Fruit fly (Drosophila melanogaster): Measurements from ENCODE around the gene AIF.

Gene AIF

dm6 chr2L:2164520-2165237 lies 13.1 kb downstream of the AIF start (continued):
- TF ChIP-seq CG10669 (GFP tag; optimal IDR thresholded peaks at IDR 0.05), result peak; percentile 97
- no peak for TF ChIP-seq dac (GFP tag; optimal IDR thresholded peaks at IDR 0.05)
- peak; percentile 91 for TF ChIP-seq CG34406 (GFP tag; optimal IDR thresholded peaks at IDR 0.05)
- TF ChIP-seq svp (GFP tag), result peak; percentile 97
- TF ChIP-seq fd59A (GFP tag; optimal IDR thresholded peaks at IDR 0.05), result peak; percentile 90
- peak; percentile 87 for TF ChIP-seq vri (GFP tag; optimal IDR thresholded peaks at IDR 0.05)
- TF ChIP-seq CG11294 (GFP tag; IDR thresholded peaks at IDR 0.05), result peak; percentile 35; the same call in 1 of the 2 replicates
- peak; percentile 90 for TF ChIP-seq CG9139 (GFP tag; optimal IDR thresholded peaks at IDR 0.05)
- peak; percentile 83 for TF ChIP-seq Eip93F (GFP tag; optimal IDR thresholded peaks at IDR 0.05)
- peak; percentile 90 for TF ChIP-seq CG8632 (GFP tag; optimal IDR thresholded peaks at IDR 0.05)
- peak; percentile 87 for TF ChIP-seq CG6854 (GFP tag; optimal IDR thresholded peaks at IDR 0.05)
- peak; percentile 93 for TF ChIP-seq Met (GFP tag; optimal IDR thresholded peaks at IDR 0.05)
- peak; percentile 94 for TF ChIP-seq Sox102F (GFP tag; optimal IDR thresholded peaks at IDR 0.05)
- TF ChIP-seq CG1621 (tag; optimal IDR thresholded peaks at IDR 0.05), result peak; percentile 95
- peak; percentile 86 for TF ChIP-seq Ets21C (GFP tag; optimal IDR thresholded peaks at IDR 0.05)
- peak; percentile 97 for TF ChIP-seq CG3032 (tag; optimal IDR thresholded peaks at IDR 0.05)
- peak; percentile 90 for TF ChIP-seq CG8319 (GFP tag; optimal IDR thresholded peaks at IDR 0.05)
- TF ChIP-seq Eip75B (GFP tag; optimal IDR thresholded peaks at IDR 0.05), result peak; percentile 96
- peak; percentile 96 for TF ChIP-seq Ets96B (tag; optimal IDR thresholded peaks at IDR 0.05)
- TF ChIP-seq dsx (GFP tag; optimal IDR thresholded peaks at IDR 0.05; ENCODE audit: poor library complexity, severe bottlenecking), result peak; percentile 93
- peak; percentile 85 for TF ChIP-seq net (GFP tag; optimal IDR thresholded peaks at IDR 0.05)
- peak; percentile 95 for TF ChIP-seq Smox (GFP tag; optimal IDR thresholded peaks at IDR 0.05)
- peak; percentile 61 to 91 for TF ChIP-seq salr (GFP tag; optimal IDR thresholded peaks at IDR 0.05)
- TF ChIP-seq fd85E (GFP tag; optimal IDR thresholded peaks at IDR 0.05), result peak; percentile 71
- peak; percentile 96 for TF ChIP-seq topi (GFP tag; optimal IDR thresholded peaks at IDR 0.05)

- TF ChIP-seq CG6808 (GFP tag; optimal IDR thresholded peaks at IDR 0.05) (no peak), OdsH (GFP tag; optimal IDR thresholded peaks at IDR 0.05) (no peak), Hr38 (GFP tag; optimal IDR thresholded peaks at IDR 0.05) (no peak), CG31627 (GFP tag; optimal IDR thresholded peaks at IDR 0.05) (no peak), Smox (GFP tag; optimal IDR thresholded peaks at IDR 0.05) (no peak), Hr4 (GFP tag; optimal IDR thresholded peaks at IDR 0.05) (no peak), CG15336 (GFP tag; IDR thresholded peaks at IDR 0.05) (no peak), pdm3 (GFP tag; optimal IDR thresholded peaks at IDR 0.05) (no peak), CG11762 (GFP tag; optimal IDR thresholded peaks at IDR 0.05; ENCODE audit: insufficient read depth) (no peak), CG8119 (GFP tag; IDR thresholded peaks at IDR 0.05) (no peak), lz (GFP tag; optimal IDR thresholded peaks at IDR 0.05) (no peak), cyc (GFP tag; optimal IDR thresholded peaks at IDR 0.05) (no peak), CG8632 (GFP tag; optimal IDR thresholded peaks at IDR 0.05) (no peak), CG3032 (tag; optimal IDR thresholded peaks at IDR 0.05) (no peak), CG7368 (GFP tag; optimal IDR thresholded peaks at IDR 0.05) (no peak)
Measured at dm6 chr2L:2165238-2165577, 13.7 kb downstream of the AIF start.

DNA sequence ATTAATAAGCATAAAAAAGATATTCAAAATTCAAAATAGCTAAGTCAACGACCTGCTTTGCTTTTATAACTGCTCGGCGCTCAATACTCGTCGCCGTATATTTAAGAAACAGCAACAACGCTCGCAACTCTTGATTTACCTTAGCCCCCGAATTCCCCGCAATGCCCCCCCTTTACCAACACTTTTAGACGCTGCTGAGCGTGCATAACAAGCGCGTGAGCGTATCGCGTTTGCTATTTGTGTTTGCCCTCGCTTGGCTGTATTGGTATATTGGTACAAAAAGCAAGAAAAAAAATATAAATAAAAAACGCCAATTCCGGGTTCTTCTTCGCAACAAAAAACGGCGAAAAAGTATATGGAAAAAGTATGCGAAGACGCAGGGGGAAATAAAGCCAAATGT lies 14.3 kb downstream of the AIF start:
- no peak for TF ChIP-seq CG10631 (GFP tag; optimal IDR thresholded peaks at IDR 0.05)
- TF ChIP-seq achi (GFP tag; optimal IDR thresholded peaks at IDR 0.05), result no peak
- no peak for TF ChIP-seq CG7368 (GFP tag; optimal IDR thresholded peaks at IDR 0.05)
- no peak for TF ChIP-seq dac (GFP tag; optimal IDR thresholded peaks at IDR 0.05)
- no peak for TF ChIP-seq Eip75B (GFP tag; optimal IDR thresholded peaks at IDR 0.05)
- no peak for TF ChIP-seq Hr38 (GFP tag; optimal IDR thresholded peaks at IDR 0.05)
- TF ChIP-seq CG1621 (tag; optimal IDR thresholded peaks at IDR 0.05), result no peak
- TF ChIP-seq Met (GFP tag; optimal IDR thresholded peaks at IDR 0.05), result no peak
- no peak for TF ChIP-seq CG32006 (GFP tag; optimal IDR thresholded peaks at IDR 0.05)
- no peak for TF ChIP-seq pdm3 (GFP tag; optimal IDR thresholded peaks at IDR 0.05)
- no peak for TF ChIP-seq CG16779 (tag; optimal IDR thresholded peaks at IDR 0.05)
- peak; percentile 38 for TF ChIP-seq Eip78C (GFP tag)
- TF ChIP-seq eg (GFP tag; IDR thresholded peaks at IDR 0.05), result no peak
- no peak for TF ChIP-seq cyc (GFP tag; optimal IDR thresholded peaks at IDR 0.05)
- no peak for TF ChIP-seq CG10669 (GFP tag; optimal IDR thresholded peaks at IDR 0.05)
- no peak for TF ChIP-seq salr (GFP tag; optimal IDR thresholded peaks at IDR 0.05)
- no peak for TF ChIP-seq Sox102F (GFP tag; optimal IDR thresholded peaks at IDR 0.05)
- TF ChIP-seq CG6854 (GFP tag; optimal IDR thresholded peaks at IDR 0.05), result peak; percentile 62
- TF ChIP-seq Ets96B (tag; optimal IDR thresholded peaks at IDR 0.05), result no peak
- peak; percentile 95 for TF ChIP-seq fkh (GFP tag; optimal IDR thresholded peaks at IDR 0.05)
- peak in 1 of 2 experiments; percentile 5 for TF ChIP-seq ss (GFP tag; optimal IDR thresholded peaks at IDR 0.05)
- no peak for TF ChIP-seq CG9139 (GFP tag; optimal IDR thresholded peaks at IDR 0.05)
- no peak for TF ChIP-seq CG8319 (GFP tag; optimal IDR thresholded peaks at IDR 0.05)
- TF ChIP-seq dsx (GFP tag; optimal IDR thresholded peaks at IDR 0.05; ENCODE audit: poor library complexity, severe bottlenecking), result no peak
- TF ChIP-seq vri (GFP tag; optimal IDR thresholded peaks at IDR 0.05), result peak; percentile 62
- TF ChIP-seq CG34406 (GFP tag; optimal IDR thresholded peaks at IDR 0.05), result no peak
- TF ChIP-seq Ets21C (GFP tag; optimal IDR thresholded peaks at IDR 0.05), result no peak
